Fruit fly (Drosophila melanogaster) whole organism, embryonic: ENCODE data around the gene mthl12.

Source experiments
- BtbVII ChIP-seq: fragments of 200-800 bp; sonication (Bioruptor generic); optimal IDR thresholded peaks from 3 replicates; lab custom pipeline; 2017; ENCODE audit warnings: missing biosample characterization, mild to moderate bottlenecking, missing genetic modification characterization
- Bteb2 ChIP-seq: fragments of 200-800 bp; sonication (Bioruptor generic); optimal IDR thresholded peaks from 2 replicates; lab custom pipeline; 2016; ENCODE audit warnings: missing biosample characterization, missing genetic modification characterization
- CG10147 ChIP-seq: fragments of 200-800 bp; sonication (Bioruptor generic); optimal IDR thresholded peaks from 2 replicates; lab custom pipeline; 2019; ENCODE audit warnings: missing biosample characterization, mild to moderate bottlenecking, missing genetic modification characterization, moderate library complexity
- CG10366 ChIP-seq: fragments of 200-800 bp; sonication (Bioruptor generic); IDR thresholded peaks from 2 replicates; pipeline ENCODE4 v1.3.6; 2022; ENCODE audit warnings: missing biosample characterization, missing genetic modification characterization
- CG12744 ChIP-seq: fragments of 200-800 bp; sonication (Bioruptor generic); optimal IDR thresholded peaks from 2 replicates; lab custom pipeline; 2016; ENCODE audit warnings: missing biosample characterization, missing genetic modification characterization
- CG12769 ChIP-seq: fragments of 200-800 bp; sonication (Bioruptor generic); optimal IDR thresholded peaks from 2 replicates; lab custom pipeline; 2019; ENCODE audit warnings: missing biosample characterization, mild to moderate bottlenecking, missing genetic modification characterization, moderate library complexity
- CG16815 ChIP-seq: fragments of 200-800 bp; sonication (Bioruptor generic); optimal IDR thresholded peaks from 3 replicates; lab custom pipeline; 2017; ENCODE audit warnings: missing biosample characterization, mild to moderate bottlenecking, missing genetic modification characterization
- CG17385 ChIP-seq: fragments of 200-800 bp; sonication (Bioruptor generic); optimal IDR thresholded peaks from 3 replicates; lab custom pipeline; 2018; ENCODE audit warnings: missing biosample characterization, mild to moderate bottlenecking, missing genetic modification characterization
- CG17612 ChIP-seq: fragments of 200-800 bp; sonication (Bioruptor generic); IDR thresholded peaks from 2 replicates; pipeline ENCODE4 v1.3.6; 2022; ENCODE audit warnings: missing biosample characterization, missing genetic modification characterization
- CG18764 ChIP-seq: fragments of 200-800 bp; sonication (Bioruptor generic); optimal IDR thresholded peaks from 3 replicates; lab custom pipeline; 2016; ENCODE audit warnings: missing biosample characterization, missing genetic modification characterization
- CG30020 ChIP-seq: fragments of 200-800 bp; optimal IDR thresholded peaks from 2 replicates; lab custom pipeline; 2019; ENCODE audit warnings: missing biosample characterization, mild to moderate bottlenecking, missing genetic modification characterization, moderate library complexity
- CG32772 ChIP-seq: fragments of 200-800 bp; sonication (Bioruptor generic); IDR thresholded peaks from 2 replicates; pipeline ENCODE4 v1.3.6; 2022; ENCODE audit warnings: missing biosample characterization, missing genetic modification characterization
- CG34224 ChIP-seq: fragments of 200-800 bp; sonication (Bioruptor generic); IDR thresholded peaks from 3 replicates; pipeline ENCODE4 v1.3.6; 2022; ENCODE audit warnings: missing biosample characterization, missing genetic modification characterization; ENCODE audit not compliant: partially characterized antibody
- CG3995 ChIP-seq: fragments of 200-800 bp; sonication (Bioruptor generic); optimal IDR thresholded peaks from 3 replicates; lab custom pipeline; 2016; ENCODE audit warnings: missing biosample characterization, missing genetic modification characterization
- CG4282 ChIP-seq: fragments of 200-800 bp; sonication (Bioruptor generic); optimal IDR thresholded peaks from 2 replicates; lab custom pipeline; 2016; ENCODE audit warnings: missing biosample characterization, missing genetic modification characterization
- CG4328 ChIP-seq: fragments of 200-800 bp; sonication (Bioruptor generic); optimal IDR thresholded peaks from 3 replicates; lab custom pipeline; 2017; ENCODE audit warnings: missing biosample characterization, missing genetic modification reagents, missing genetic modification characterization
- CG6272 ChIP-seq: fragments of 200-800 bp; sonication (Bioruptor generic); IDR thresholded peaks from 2 replicates; pipeline ENCODE4 v1.3.6; 2022; ENCODE audit warnings: missing biosample characterization, missing genetic modification characterization
- CG6765 ChIP-seq: fragments of 200-800 bp; sonication (Bioruptor generic); optimal IDR thresholded peaks from 3 replicates; lab custom pipeline; 2017; ENCODE audit warnings: missing biosample characterization, mild to moderate bottlenecking, missing genetic modification characterization
- CG7271 ChIP-seq: fragments of 200-800 bp; sonication (Bioruptor generic); optimal IDR thresholded peaks from 2 replicates; lab custom pipeline; 2018; ENCODE audit warnings: missing biosample characterization, mild to moderate bottlenecking, missing genetic modification characterization, moderate library complexity
- CG7928 ChIP-seq: fragments of 200-800 bp; sonication (Bioruptor generic); optimal IDR thresholded peaks from 2 replicates; lab custom pipeline; 2017; ENCODE audit warnings: missing biosample characterization, mild to moderate bottlenecking, missing genetic modification characterization
- D19B ChIP-seq: fragments of 200-800 bp; sonication (Bioruptor generic); optimal IDR thresholded peaks from 2 replicates; lab custom pipeline; 2017; ENCODE audit warnings: missing biosample characterization, mild to moderate bottlenecking, missing genetic modification characterization
- Dll ChIP-seq: fragments of 200-800 bp; sonication (Bioruptor generic); IDR thresholded peaks from 4 replicates; pipeline ENCODE4 v1.3.6; 2022; ENCODE audit warnings: missing biosample characterization, missing genetic modification characterization; ENCODE audit not compliant: partially characterized antibody
- HHEX ChIP-seq: fragments of 200-800 bp; sonication (Bioruptor generic); optimal IDR thresholded peaks from 3 replicates; lab custom pipeline; 2017; ENCODE audit warnings: missing biosample characterization, mild to moderate bottlenecking, missing genetic modification characterization, missing genetic modification reagents
- Hr39 ChIP-seq: fragments of >200 bp; optimal IDR thresholded peaks from 2 replicates; lab custom pipeline; 2017
- Hr51 ChIP-seq, 2 experiments: fragments of 200-800 bp; sonication (Bioruptor generic); optimal IDR thresholded peaks; 2 replicates in 1 of 2; 3 replicates in 1 of 2; lab custom pipeline; 2016 to 2018; ENCODE audit warnings: missing biosample characterization in 2 of 2, missing genetic modification characterization in 2 of 2, mild to moderate bottlenecking in 1 of 2, moderate library complexity in 1 of 2
- Mrtf ChIP-seq: fragments of 200-800 bp; sonication (Bioruptor generic); IDR thresholded peaks from 3 replicates; pipeline ENCODE4 v1.3.6; 2022; ENCODE audit warnings: missing biosample characterization, missing genetic modification characterization
- Six4 ChIP-seq: fragments of 200-800 bp; sonication (Bioruptor generic); optimal IDR thresholded peaks from 2 replicates; lab custom pipeline; 2016; ENCODE audit warnings: missing biosample characterization, missing genetic modification characterization
- ab ChIP-seq: fragments of 200-800 bp; sonication (Bioruptor generic); optimal IDR thresholded peaks from 2 replicates; lab custom pipeline; 2016; ENCODE audit warnings: missing biosample characterization, missing genetic modification characterization
- ac ChIP-seq: fragments of 200-800 bp; sonication (Bioruptor generic); optimal IDR thresholded peaks from 3 replicates; lab custom pipeline; 2017; ENCODE audit warnings: missing biosample characterization, mild to moderate bottlenecking, missing genetic modification characterization
- amos ChIP-seq: fragments of 200-800 bp; sonication (Bioruptor generic); IDR thresholded peaks from 2 replicates; pipeline ENCODE4 v1.3.6; 2022; ENCODE audit warnings: missing biosample characterization, missing genetic modification characterization; ENCODE audit not compliant: partially characterized antibody
- bbx ChIP-seq: fragments of 200-800 bp; sonication (Bioruptor generic); IDR thresholded peaks from 2 replicates; pipeline ENCODE4 v1.3.6; 2022; ENCODE audit warnings: missing biosample characterization, missing genetic modification characterization; ENCODE audit not compliant: partially characterized antibody
- cato ChIP-seq: fragments of 200-800 bp; sonication (Bioruptor generic); optimal IDR thresholded peaks from 2 replicates; lab custom pipeline; 2016; ENCODE audit warnings: missing biosample characterization, missing genetic modification characterization, borderline replicate concordance
- croc ChIP-seq: fragments of 200-800 bp; sonication (Bioruptor generic); conservative IDR thresholded peaks from 3 replicates; pipeline ENCODE4 v1.3.6; 2022; ENCODE audit warnings: missing biosample characterization, missing genetic modification characterization
- dmrt11E ChIP-seq: fragments of 200-800 bp; sonication (Bioruptor generic); optimal IDR thresholded peaks from 3 replicates; lab custom pipeline; 2018; ENCODE audit warnings: missing biosample characterization, mild to moderate bottlenecking, missing genetic modification characterization, moderate library complexity
- dpn ChIP-seq, 2 experiments: fragments of 200-800 bp; sonication (Bioruptor generic); optimal IDR thresholded peaks; 3 replicates each; lab custom pipeline; 2016; ENCODE audit warnings: missing biosample characterization in 2 of 2, missing genetic modification characterization in 2 of 2
- ewg ChIP-seq: fragments of 200-800 bp; sonication (Bioruptor generic); optimal IDR thresholded peaks from 3 replicates; lab custom pipeline; 2017; ENCODE audit warnings: mild to moderate bottlenecking, missing biosample characterization, missing genetic modification reagents, missing genetic modification characterization
- grau ChIP-seq: fragments of 200-800 bp; optimal IDR thresholded peaks from 3 replicates; lab custom pipeline; 2019; ENCODE audit warnings: missing biosample characterization, mild to moderate bottlenecking, missing genetic modification characterization, moderate library complexity
- klu ChIP-seq: fragments of 200-800 bp; sonication (Bioruptor generic); IDR thresholded peaks from 2 replicates; pipeline ENCODE4 v1.3.6; 2022; ENCODE audit warnings: missing biosample characterization, missing genetic modification characterization
- knrl ChIP-seq: fragments of 200-800 bp; sonication (Bioruptor generic); IDR thresholded peaks from 3 replicates; pipeline ENCODE4 v1.3.6; 2022; ENCODE audit warnings: missing biosample characterization, missing genetic modification characterization; ENCODE audit not compliant: partially characterized antibody
- lilli ChIP-seq: fragments of 200-800 bp; sonication (Bioruptor generic); optimal IDR thresholded peaks from 3 replicates; lab custom pipeline; 2016; ENCODE audit warnings: missing biosample characterization, missing genetic modification characterization
- lov ChIP-seq, 2 experiments: fragments of 200-800 bp in 1 of 2; fragments of >200 bp in 1 of 2; sonication (Bioruptor generic) in 1 of 2; IDR thresholded peaks in 1 of 2; optimal IDR thresholded peaks in 1 of 2; 2 replicates in 1 of 2; 3 replicates in 1 of 2; pipeline versions ENCODE4 v1.3.6 to Lab custom; 2017 to 2022; ENCODE audit warnings: missing biosample characterization in 1 of 2, missing genetic modification characterization in 1 of 2
- odd ChIP-seq: fragments of 200-800 bp; sonication (Bioruptor generic); optimal IDR thresholded peaks from 2 replicates; lab custom pipeline; 2017; ENCODE audit warnings: missing biosample characterization, mild to moderate bottlenecking, missing genetic modification characterization
- pfk ChIP-seq: fragments of 200-800 bp; sonication (Bioruptor generic); optimal IDR thresholded peaks from 2 replicates; lab custom pipeline; 2018; ENCODE audit warnings: missing biosample characterization, mild to moderate bottlenecking, missing genetic modification characterization, moderate library complexity
- rib ChIP-seq: fragments of 200-800 bp; sonication (Bioruptor generic); IDR thresholded peaks from 2 replicates; pipeline ENCODE4 v1.3.6; 2022; ENCODE audit warnings: missing biosample characterization, missing genetic modification characterization
- ro ChIP-seq: fragments of 200-800 bp; sonication (Bioruptor generic); IDR thresholded peaks from 2 replicates; pipeline ENCODE4 v1.3.6; 2022; ENCODE audit warnings: missing biosample characterization, missing genetic modification characterization
- sc ChIP-seq, 3 experiments: fragments of >200 bp in 2 of 3; fragments of 200-800 bp in 1 of 3; sonication (Bioruptor generic) in 1 of 3; optimal IDR thresholded peaks; 2 replicates in 2 of 3; 3 replicates in 1 of 3; lab custom pipeline; 2017; ENCODE audit warnings: mild to moderate bottlenecking in 1 of 3, missing biosample characterization in 1 of 3, missing genetic modification characterization in 1 of 3, missing genetic modification reagents in 1 of 3
- sens ChIP-seq: fragments of 200-800 bp; sonication (Bioruptor generic); peaks from one replicate; lab custom pipeline; 2016; ENCODE audit warnings: missing biosample characterization, missing genetic modification characterization
- sim ChIP-seq: fragments of 200-800 bp; sonication (Bioruptor generic); IDR thresholded peaks from 2 replicates; pipeline ENCODE4 v1.3.6; 2022; ENCODE audit warnings: missing biosample characterization, missing genetic modification characterization
- tup ChIP-seq: fragments of 200-800 bp; sonication (Bioruptor generic); optimal IDR thresholded peaks from 2 replicates; lab custom pipeline; 2016; ENCODE audit warnings: missing biosample characterization, mild to moderate bottlenecking, missing genetic modification characterization, moderate library complexity

Gene mthl12

dm6 chr3R:13382656-13383142, 29.2 kb downstream of the mthl12 start (continued):
- TF ChIP-seq CG17612 (GFP tag; lab: Robert Waterston, UW), result no peak
- no peak for TF ChIP-seq cato (GFP tag; lab: Kevin White, UChicago)
- no peak for TF ChIP-seq grau (tag; lab: Kevin White, UChicago)
- no peak; the same call in 1 of the 2 replicates for TF ChIP-seq CG10366
- no peak for TF ChIP-seq klu (GFP tag; lab: Robert Waterston, UW)
- TF ChIP-seq sc (optimal IDR thresholded peaks at IDR 0.05; lab: Kevin White, UChicago), result no peak
- TF ChIP-seq sc (GFP tag; optimal IDR thresholded peaks at IDR 0.05; lab: Kevin White, UChicago), result no peak
- peak; percentile 54 for TF ChIP-seq BtbVII
- no peak for TF ChIP-seq knrl
- TF ChIP-seq ab, result no peak
- no peak for TF ChIP-seq Mrtf (GFP tag; lab: Robert Waterston, UW)
- no peak for TF ChIP-seq croc (GFP tag; lab: Robert Waterston, UW)
- TF ChIP-seq odd (GFP tag; lab: Kevin White, UChicago), result no peak
- TF ChIP-seq bbx (GFP tag; lab: Robert Waterston, UW), result peak; percentile 52; the same call in 1 of the 2 replicates
- TF ChIP-seq Hr39 (lab: Kevin White, UChicago), result no peak
- peak; percentile 27 for TF ChIP-seq lilli (GFP tag; lab: Kevin White, UChicago)
- TF ChIP-seq Hr51 (GFP tag; optimal IDR thresholded peaks at IDR 0.05; lab: Kevin White, UChicago), result no peak
- TF ChIP-seq dmrt11E (tag; lab: Kevin White, UChicago), result no peak
- peak; percentile 5 for TF ChIP-seq HHEX (GFP tag; lab: Kevin White, UChicago)
- TF ChIP-seq CG34224 (GFP tag; lab: Robert Waterston, UW), result peak; percentile 64
- TF ChIP-seq CG4282 (GFP tag; lab: Kevin White, UChicago), result no peak
- no peak for TF ChIP-seq CG6272 (GFP tag; lab: Robert Waterston, UW)
- TF ChIP-seq CG18764 (GFP tag; lab: Kevin White, UChicago), result no peak
- TF ChIP-seq ewg, result no peak
- no peak for TF ChIP-seq CG4328 (GFP tag; lab: Kevin White, UChicago)
- TF ChIP-seq Bteb2 (GFP tag; lab: Kevin White, UChicago), result peak; percentile 7
- TF ChIP-seq rib (GFP tag; lab: Robert Waterston, UW), result peak; percentile 69; the same call in 1 of the 2 replicates
- peak; percentile 6 for TF ChIP-seq D19B
- TF ChIP-seq CG7271 (tag; lab: Kevin White, UChicago), result no peak
- peak; percentile 5 for TF ChIP-seq Six4
- no peak for TF ChIP-seq CG12744 (GFP tag; lab: Kevin White, UChicago)
- no peak for TF ChIP-seq CG16815 (GFP tag; lab: Kevin White, UChicago)
- peak; percentile 35 for TF ChIP-seq CG17385 (GFP tag; lab: Kevin White, UChicago)
- TF ChIP-seq sens (GFP tag; lab: Kevin White, UChicago), result no peak
- TF ChIP-seq tup (GFP tag; lab: Kevin White, UChicago), result no peak
- 0 out of 4 replicates have a peak, but pooled peaks have one; percentile 24 for TF ChIP-seq Dll (GFP tag; lab: Robert Waterston, UW)
- no peak for TF ChIP-seq pfk (GFP tag; lab: Kevin White, UChicago)
- TF ChIP-seq lov (optimal IDR thresholded peaks at IDR 0.05; lab: Kevin White, UChicago), result no peak
- TF ChIP-seq lov (GFP tag; IDR thresholded peaks at IDR 0.05; lab: Robert Waterston, UW), result no peak
- TF ChIP-seq ac, result no peak
- TF ChIP-seq CG32772 (GFP tag; lab: Robert Waterston, UW), result no peak
- peak; percentile 15; the same call in 1 of the 2 replicates for TF ChIP-seq amos (GFP tag; lab: Robert Waterston, UW)
- no peak for TF ChIP-seq CG12769 (tag; lab: Kevin White, UChicago)
- TF ChIP-seq sim, result no peak
- peak; percentile 65 for TF ChIP-seq CG6765
- no peak for TF ChIP-seq ro
- no peak for TF ChIP-seq CG10147 (GFP tag; lab: Kevin White, UChicago)
- TF ChIP-seq CG7928, result peak; percentile 97
- TF ChIP-seq CG30020, result no peak
- peak in 1 of 2 experiments; percentile 22 for TF ChIP-seq dpn (GFP tag; optimal IDR thresholded peaks at IDR 0.05; lab: Kevin White, UChicago)
- TF ChIP-seq CG3995 (GFP tag; lab: Kevin White, UChicago), result no peak
